Fruit fly (Drosophila melanogaster) whole organism, embryonic: Measurements from ENCODE around the gene tra.

ENCODE experiments used
- Ada2b ChIP-seq: fragments of 200-800 bp; sonication (Bioruptor generic); IDR thresholded peaks from 2 replicates; pipeline ENCODE4 v1.3.6; 2022; ENCODE audit warnings: missing biosample characterization, missing genetic modification characterization
- Atf6 ChIP-seq: fragments of 200-800 bp; sonication (Bioruptor generic); IDR thresholded peaks from 2 replicates; pipeline ENCODE4 v1.3.6; 2022; ENCODE audit warnings: missing biosample characterization, missing genetic modification characterization
- Awh ChIP-seq: fragments of 200-800 bp; sonication (Bioruptor generic); IDR thresholded peaks from 2 replicates; pipeline ENCODE4, ENCODE4 v1.3.6; 2022; ENCODE audit warnings: missing biosample characterization, missing genetic modification characterization
- Bteb2 ChIP-seq: fragments of 200-800 bp; sonication (Bioruptor generic); optimal IDR thresholded peaks from 2 replicates; lab custom pipeline; 2016; ENCODE audit warnings: missing biosample characterization, missing genetic modification characterization
- CG1024 ChIP-seq: fragments of 200-800 bp; sonication (Bioruptor generic); IDR thresholded peaks from 2 replicates; pipeline ENCODE4 v1.3.6; 2022; ENCODE audit warnings: missing biosample characterization, missing genetic modification characterization
- CG10979 ChIP-seq: fragments of 200-800 bp; sonication (Bioruptor generic); optimal IDR thresholded peaks from 2 replicates; lab custom pipeline; 2018; ENCODE audit warnings: missing biosample characterization, mild to moderate bottlenecking, missing genetic modification characterization, moderate library complexity
- CG11723 ChIP-seq: fragments of 200-800 bp; sonication (Bioruptor generic); optimal IDR thresholded peaks from 2 replicates; lab custom pipeline; 2017; ENCODE audit warnings: missing biosample characterization, mild to moderate bottlenecking, missing genetic modification characterization
- CG14050 ChIP-seq: fragments of 200-800 bp; sonication (Bioruptor generic); IDR thresholded peaks from 3 replicates; pipeline ENCODE4 v1.3.6; 2022; ENCODE audit warnings: missing biosample characterization, missing genetic modification characterization
- CG2129 ChIP-seq: fragments of 200-800 bp; sonication (Bioruptor generic); IDR thresholded peaks from 2 replicates; pipeline ENCODE4 v1.3.6; 2022; ENCODE audit warnings: missing biosample characterization, missing genetic modification characterization; ENCODE audit not compliant: partially characterized antibody
- CG30020 ChIP-seq: fragments of 200-800 bp; optimal IDR thresholded peaks from 2 replicates; lab custom pipeline; 2019; ENCODE audit warnings: missing biosample characterization, mild to moderate bottlenecking, missing genetic modification characterization, moderate library complexity
- CG34376 ChIP-seq: fragments of 200-800 bp; sonication (Bioruptor generic); optimal IDR thresholded peaks from 2 replicates; lab custom pipeline; 2018; ENCODE audit warnings: missing biosample characterization, mild to moderate bottlenecking, missing genetic modification characterization
- CG4424 ChIP-seq: fragments of 200-800 bp; sonication (Bioruptor generic); optimal IDR thresholded peaks from 3 replicates; lab custom pipeline; 2016; ENCODE audit warnings: missing biosample characterization, missing genetic modification characterization
- CG5953 ChIP-seq: fragments of 200-800 bp; sonication (Bioruptor generic); IDR thresholded peaks from 2 replicates; pipeline ENCODE4 v1.3.6; 2022; ENCODE audit warnings: missing biosample characterization, missing genetic modification characterization
- CG8281 ChIP-seq: fragments of 200-800 bp; sonication (Bioruptor generic); optimal IDR thresholded peaks from 2 replicates; lab custom pipeline; 2018; ENCODE audit warnings: missing biosample characterization, mild to moderate bottlenecking, missing genetic modification characterization, moderate library complexity
- CG9437 ChIP-seq: fragments of 200-800 bp; sonication (Bioruptor generic); optimal IDR thresholded peaks from 2 replicates; lab custom pipeline; 2018; ENCODE audit warnings: missing biosample characterization, mild to moderate bottlenecking, missing genetic modification characterization
- CG9609 ChIP-seq: fragments of 200-800 bp; sonication (Bioruptor generic); optimal IDR thresholded peaks from 3 replicates; lab custom pipeline; 2016; ENCODE audit warnings: missing biosample characterization, missing genetic modification characterization
- CG9727 ChIP-seq: fragments of 200-800 bp; sonication (Bioruptor generic); optimal IDR thresholded peaks from 3 replicates; lab custom pipeline; 2017; ENCODE audit warnings: missing biosample characterization, mild to moderate bottlenecking, missing genetic modification characterization
- D ChIP-seq, 2 experiments: fragments of 200-800 bp in 1 of 2; fragments of >200 bp in 1 of 2; sonication (Bioruptor generic) in 1 of 2; optimal IDR thresholded peaks; 2 replicates in 1 of 2; 3 replicates in 1 of 2; lab custom pipeline; 2017; ENCODE audit warnings: mild to moderate bottlenecking in 1 of 2, missing biosample characterization in 1 of 2, missing genetic modification characterization in 1 of 2, missing genetic modification reagents in 1 of 2
- ERR ChIP-seq: fragments of 200-800 bp; sonication (Bioruptor generic); optimal IDR thresholded peaks from 2 replicates; lab custom pipeline; 2016; ENCODE audit warnings: missing biosample characterization, missing genetic modification characterization
- Gsc ChIP-seq: fragments of 200-800 bp; sonication (Bioruptor generic); IDR thresholded peaks from 2 replicates; pipeline ENCODE4 v1.3.6; 2022; ENCODE audit warnings: missing biosample characterization, missing genetic modification characterization
- HLH4C ChIP-seq: fragments of 200-800 bp; sonication (Bioruptor generic); IDR thresholded peaks from 3 replicates; pipeline ENCODE4 v1.3.6; 2022; ENCODE audit warnings: missing biosample characterization, missing genetic modification characterization; ENCODE audit not compliant: partially characterized antibody
- Kr ChIP-seq: fragments of 200-800 bp; sonication (Bioruptor generic); optimal IDR thresholded peaks from 2 replicates; lab custom pipeline; 2017; ENCODE audit warnings: missing biosample characterization, mild to moderate bottlenecking, missing genetic modification characterization
- NK7.1 ChIP-seq: fragments of 200-800 bp; sonication (Bioruptor generic); optimal IDR thresholded peaks from 3 replicates; lab custom pipeline; 2016; ENCODE audit warnings: missing biosample characterization, missing genetic modification characterization
- Nf-YB ChIP-seq: fragments of 200-800 bp; sonication (Bioruptor generic); optimal IDR thresholded peaks from 3 replicates; lab custom pipeline; 2019; ENCODE audit warnings: missing biosample characterization, mild to moderate bottlenecking, missing genetic modification characterization, moderate library complexity
- Oli ChIP-seq: fragments of 200-800 bp; sonication (Bioruptor generic); optimal IDR thresholded peaks from 2 replicates; lab custom pipeline; 2018; ENCODE audit warnings: missing biosample characterization, mild to moderate bottlenecking, missing genetic modification characterization, moderate library complexity
- Sox100B ChIP-seq: fragments of 200-800 bp; sonication (Bioruptor generic); optimal IDR thresholded peaks from 3 replicates; lab custom pipeline; 2018; ENCODE audit warnings: missing biosample characterization, mild to moderate bottlenecking, missing genetic modification characterization
- ash1 ChIP-seq: fragments of 200-800 bp; sonication (Bioruptor generic); optimal IDR thresholded peaks from 2 replicates; lab custom pipeline; 2018; ENCODE audit warnings: missing biosample characterization, mild to moderate bottlenecking, missing genetic modification characterization
- ato ChIP-seq: fragments of 200-800 bp; sonication (Bioruptor generic); IDR thresholded peaks from 2 replicates; pipeline ENCODE4 v1.3.6; 2022; ENCODE audit warnings: missing biosample characterization, missing genetic modification characterization; ENCODE audit not compliant: partially characterized antibody
- bab2 ChIP-seq: fragments of 200-800 bp; sonication (Bioruptor generic); optimal IDR thresholded peaks from 2 replicates; lab custom pipeline; 2016; ENCODE audit warnings: missing biosample characterization, missing genetic modification characterization
- cas ChIP-seq: fragments of 200-800 bp; sonication (Bioruptor generic); IDR thresholded peaks from 2 replicates; pipeline ENCODE4 v1.3.6; 2022; ENCODE audit warnings: missing biosample characterization, missing genetic modification characterization
- chinmo ChIP-seq: fragments of 200-800 bp; sonication (Bioruptor generic); IDR thresholded peaks from 4 replicates; pipeline ENCODE4 v1.3.6; 2022; ENCODE audit warnings: missing biosample characterization, missing genetic modification characterization; ENCODE audit not compliant: partially characterized antibody
- dan ChIP-seq: fragments of 200-800 bp; sonication (Bioruptor generic); IDR thresholded peaks from 2 replicates; pipeline ENCODE4 v1.3.6; 2022; ENCODE audit warnings: missing biosample characterization, missing genetic modification characterization
- dimm ChIP-seq: fragments of 200-800 bp; sonication (Bioruptor generic); IDR thresholded peaks from 2 replicates; pipeline ENCODE4 v1.3.6; 2022; ENCODE audit warnings: missing biosample characterization, missing genetic modification characterization
- dmrt99B ChIP-seq: fragments of 200-800 bp; sonication (Bioruptor generic); optimal IDR thresholded peaks from 2 replicates; lab custom pipeline; 2018; ENCODE audit warnings: missing biosample characterization, mild to moderate bottlenecking, missing genetic modification characterization, moderate library complexity
- eyg ChIP-seq: fragments of 200-800 bp; sonication (Bioruptor generic); optimal IDR thresholded peaks from 3 replicates; lab custom pipeline; 2016; ENCODE audit warnings: missing biosample characterization, missing genetic modification characterization
- her ChIP-seq: fragments of 200-800 bp; sonication (Bioruptor generic); optimal IDR thresholded peaks from 2 replicates; lab custom pipeline; 2016; ENCODE audit warnings: missing biosample characterization, missing genetic modification characterization
- inv ChIP-seq: fragments of 200-800 bp; sonication (Bioruptor generic); IDR thresholded peaks from 2 replicates; pipeline ENCODE4 v1.3.6; 2022; ENCODE audit warnings: missing biosample characterization, missing genetic modification characterization; ENCODE audit not compliant: partially characterized antibody
- lab ChIP-seq: fragments of 200-800 bp; sonication (Bioruptor generic); optimal IDR thresholded peaks from 3 replicates; lab custom pipeline; 2017; ENCODE audit warnings: missing biosample characterization, missing genetic modification characterization, mild to moderate bottlenecking, moderate library complexity, missing genetic modification reagents
- luna ChIP-seq: fragments of 200-800 bp; sonication (Bioruptor generic); optimal IDR thresholded peaks from 2 replicates; lab custom pipeline; 2016; ENCODE audit warnings: missing biosample characterization, missing genetic modification characterization
- peb ChIP-seq: fragments of 200-800 bp; sonication (Bioruptor generic); IDR thresholded peaks from 2 replicates; pipeline ENCODE4 v1.3.6; 2022; ENCODE audit warnings: missing biosample characterization, missing genetic modification characterization
- pho ChIP-seq: fragments of 200-800 bp; sonication (Bioruptor generic); optimal IDR thresholded peaks from 2 replicates; lab custom pipeline; 2016; ENCODE audit warnings: missing biosample characterization, missing genetic modification characterization
- run ChIP-seq: fragments of 200-800 bp; sonication (Bioruptor generic); optimal IDR thresholded peaks from 3 replicates; lab custom pipeline; 2018; ENCODE audit warnings: missing biosample characterization, mild to moderate bottlenecking, missing genetic modification characterization
- seq ChIP-seq: fragments of 200-800 bp; sonication (Bioruptor generic); IDR thresholded peaks from 2 replicates; pipeline ENCODE4 v1.3.6; 2022; ENCODE audit warnings: missing biosample characterization, missing genetic modification characterization
- sim ChIP-seq: fragments of 200-800 bp; sonication (Bioruptor generic); IDR thresholded peaks from 2 replicates; pipeline ENCODE4 v1.3.6; 2022; ENCODE audit warnings: missing biosample characterization, missing genetic modification characterization
- sisA ChIP-seq: fragments of 200-800 bp; sonication (Bioruptor generic); IDR thresholded peaks from 2 replicates; pipeline ENCODE4 v1.3.6; 2022; ENCODE audit warnings: missing biosample characterization, missing genetic modification characterization
- slou ChIP-seq: fragments of 200-800 bp; sonication (Bioruptor generic); optimal IDR thresholded peaks from 3 replicates; lab custom pipeline; 2016; ENCODE audit warnings: missing biosample characterization, missing genetic modification characterization
- wek ChIP-seq: fragments of 200-800 bp; sonication (Bioruptor generic); optimal IDR thresholded peaks from 3 replicates; lab custom pipeline; 2018; ENCODE audit warnings: missing biosample characterization, mild to moderate bottlenecking, missing genetic modification characterization, moderate library complexity
- zen ChIP-seq: fragments of 200-800 bp; sonication (Bioruptor generic); optimal IDR thresholded peaks from 3 replicates; lab custom pipeline; 2018; ENCODE audit warnings: missing biosample characterization, mild to moderate bottlenecking, missing genetic modification characterization, moderate library complexity
- zen2 ChIP-seq: fragments of 200-800 bp; sonication (Bioruptor generic); IDR thresholded peaks from 3 replicates; pipeline ENCODE4 v1.3.6; 2022; ENCODE audit warnings: missing biosample characterization, missing genetic modification characterization; ENCODE audit not compliant: partially characterized antibody

tra gene

DNA sequence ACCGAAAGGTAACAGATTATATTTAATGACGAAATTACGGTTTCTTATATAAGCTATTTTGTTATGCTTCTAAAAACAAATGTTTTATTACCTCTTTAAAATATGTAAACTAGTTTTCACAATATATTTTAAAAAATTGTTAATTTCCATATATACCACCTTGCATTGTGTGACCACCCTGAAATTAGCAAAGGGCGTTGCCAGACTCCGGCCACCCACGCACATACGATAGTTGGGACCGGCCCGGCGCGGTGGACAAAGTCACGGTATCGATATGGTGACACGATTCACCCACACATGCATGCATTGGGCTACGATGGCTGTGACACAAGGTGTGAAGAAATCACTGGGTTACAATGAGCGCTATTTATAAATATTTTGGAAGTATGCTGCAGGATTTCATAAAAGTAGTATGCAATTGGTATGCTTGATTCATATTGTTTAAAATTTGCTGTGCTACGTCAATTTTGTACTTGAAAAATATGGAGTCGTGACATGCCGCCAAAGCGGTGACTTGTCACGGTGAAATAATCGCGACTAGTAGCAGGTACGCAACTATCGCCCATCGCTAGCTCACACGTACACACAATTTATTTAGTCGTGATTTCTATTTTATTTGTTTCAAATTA, 2.7 kb downstream of the tra start (continued):
- TF ChIP-seq zen2 (GFP tag; lab: Robert Waterston, UW): peak; percentile 87; the same call in 2 of the 3 replicates
- no peak for TF ChIP-seq ERR (GFP tag; lab: Kevin White, UChicago)
- TF ChIP-seq Nf-YB: no peak
- no peak for TF ChIP-seq ash1 (GFP tag; lab: Kevin White, UChicago)
- peak; percentile 67 for TF ChIP-seq pho (GFP tag; lab: Kevin White, UChicago)
- no peak for TF ChIP-seq run (tag; lab: Kevin White, UChicago)
- no peak for TF ChIP-seq CG8281 (tag; lab: Kevin White, UChicago)
- no peak for TF ChIP-seq dmrt99B (tag; lab: Kevin White, UChicago)
- no peak for TF ChIP-seq lab (GFP tag; lab: Kevin White, UChicago)
- TF ChIP-seq NK7.1 (GFP tag; lab: Kevin White, UChicago): no peak
- peak; percentile 21 for TF ChIP-seq Oli (tag; lab: Kevin White, UChicago)
- 0 out of 2 replicates have a peak, but pooled peaks have one; percentile 35 for TF ChIP-seq cas (GFP tag; lab: Robert Waterston, UW)
- TF ChIP-seq CG34376 (GFP tag; lab: Kevin White, UChicago): peak; percentile 31
- TF ChIP-seq CG10979 (tag; lab: Kevin White, UChicago): no peak
- peak; percentile 60 for TF ChIP-seq ato (GFP tag; lab: Robert Waterston, UW)
- TF ChIP-seq seq (GFP tag; lab: Robert Waterston, UW): no peak
- peak; percentile 61 for TF ChIP-seq eyg (GFP tag; lab: Kevin White, UChicago)
- TF ChIP-seq zen (tag; lab: Kevin White, UChicago): peak; percentile 41
- TF ChIP-seq Sox100B: no peak
- 0 out of 2 replicates have a peak, but pooled peaks have one; percentile 40 for TF ChIP-seq CG5953
- peak; percentile 8 for TF ChIP-seq CG9437 (GFP tag; lab: Kevin White, UChicago)
- TF ChIP-seq CG11723 (GFP tag; lab: Kevin White, UChicago): no peak
- no peak for TF ChIP-seq dimm (GFP tag; lab: Robert Waterston, UW)
- peak; percentile 93 for TF ChIP-seq inv (GFP tag; lab: Robert Waterston, UW)
- TF ChIP-seq CG4424: peak; percentile 16
- TF ChIP-seq CG2129 (GFP tag; lab: Robert Waterston, UW): peak; percentile 90
- TF ChIP-seq dan (GFP tag; lab: Robert Waterston, UW): no peak
- peak; percentile 68 for TF ChIP-seq CG9727 (GFP tag; lab: Kevin White, UChicago)
- no peak for TF ChIP-seq her (GFP tag; lab: Kevin White, UChicago)
- peak; percentile 82; the same call in 2 of the 4 replicates for TF ChIP-seq chinmo (GFP tag; lab: Robert Waterston, UW)
- peak; percentile 52 for TF ChIP-seq bab2 (GFP tag; lab: Kevin White, UChicago)
- TF ChIP-seq Atf6: peak; percentile 64; the same call in 1 of the 2 replicates
- no peak for TF ChIP-seq peb (GFP tag; lab: Robert Waterston, UW)
- peak; percentile 70 for TF ChIP-seq CG30020 (tag; lab: Kevin White, UChicago)
- TF ChIP-seq Kr (GFP tag; lab: Kevin White, UChicago): no peak
- peak; percentile 22; the same call in 1 of the 2 replicates for TF ChIP-seq Awh (GFP tag; lab: Robert Waterston, UW)
- peak; percentile 38 for TF ChIP-seq Bteb2 (GFP tag; lab: Kevin White, UChicago)
- TF ChIP-seq luna (GFP tag; lab: Kevin White, UChicago): no peak
- TF ChIP-seq Ada2b (GFP tag; lab: Robert Waterston, UW): peak; percentile 51
- peak; percentile 39; the same call in 2 of the 3 replicates for TF ChIP-seq CG14050 (GFP tag; lab: Robert Waterston, UW)
- TF ChIP-seq D (optimal IDR thresholded peaks at IDR 0.05; lab: Kevin White, UChicago): peak; percentile 98
- TF ChIP-seq D (GFP tag; optimal IDR thresholded peaks at IDR 0.05; lab: Kevin White, UChicago): peak; percentile 16
- no peak for TF ChIP-seq Gsc (GFP tag; lab: Robert Waterston, UW)
- peak; percentile 90 for TF ChIP-seq HLH4C
- TF ChIP-seq CG1024 (GFP tag; lab: Robert Waterston, UW): 0 out of 2 replicates have a peak, but pooled peaks have one; percentile 18
- TF ChIP-seq wek (GFP tag; lab: Kevin White, UChicago): no peak
- no peak for TF ChIP-seq sim (GFP tag; lab: Robert Waterston, UW)
- TF ChIP-seq sisA (GFP tag; lab: Robert Waterston, UW): peak; percentile 47
- TF ChIP-seq slou (GFP tag; lab: Kevin White, UChicago): no peak
- TF ChIP-seq CG9609: peak; percentile 62
